Worm (Caenorhabditis elegans) whole organism, late embryonic: ENCODE measurements around the gene F28B1.9.

Source experiments
- K02D7.2 ChIP-seq: sonication (generic microtip); optimal IDR thresholded peaks from 2 replicates; lab custom pipeline; 2017; ENCODE audit warnings: mild to moderate bottlenecking, missing genetic modification characterization, missing compliant biosample characterization
- K09A11.1 ChIP-seq: sonication (generic microtip); optimal IDR thresholded peaks from 2 replicates; lab custom pipeline; 2017; ENCODE audit warnings: antibody characterized with exemption, mild to moderate bottlenecking, missing genetic modification characterization, missing compliant biosample characterization; ENCODE audit not compliant: insufficient read depth
- T23F11.4 ChIP-seq: fragments of 200-800 bp; sonication (Bioruptor generic); optimal IDR thresholded peaks from 2 replicates; lab custom pipeline; 2018; ENCODE audit warnings: mild to moderate bottlenecking, missing genetic modification characterization, missing compliant biosample characterization
- ceh-2 ChIP-seq: sonication (generic microtip); optimal IDR thresholded peaks from 2 replicates; lab custom pipeline; 2016; ENCODE audit warnings: missing genotype, missing genetic modification characterization, missing compliant biosample characterization
- ceh-24 ChIP-seq: sonication (generic microtip); optimal IDR thresholded peaks from 2 replicates; lab custom pipeline; 2016; ENCODE audit warnings: mild to moderate bottlenecking, missing genetic modification characterization, missing compliant biosample characterization
- ceh-34 ChIP-seq: sonication (generic microtip); optimal IDR thresholded peaks from 2 replicates; lab custom pipeline; 2016; ENCODE audit warnings: mild to moderate bottlenecking, missing genetic modification characterization, missing compliant biosample characterization
- ceh-45 ChIP-seq: fragments of 200-800 bp; sonication (Bioruptor generic); IDR thresholded peaks from 2 replicates; pipeline ENCODE4 v1.3.6; 2022; ENCODE audit warnings: missing genetic modification reagents, missing genetic modification characterization, missing compliant biosample characterization
- ceh-6 ChIP-seq: fragments of 200-800 bp; sonication (Bioruptor generic); optimal IDR thresholded peaks from 2 replicates; lab custom pipeline; 2018; ENCODE audit warnings: mild to moderate bottlenecking, missing genetic modification characterization, missing compliant biosample characterization
- dmd-4 ChIP-seq: sonication (generic microtip); optimal IDR thresholded peaks from 2 replicates; lab custom pipeline; 2016; ENCODE audit warnings: borderline replicate concordance, missing genetic modification characterization, missing compliant biosample characterization
- elt-2 ChIP-seq: sonication (generic microtip); optimal IDR thresholded peaks from 2 replicates; lab custom pipeline; 2016; ENCODE audit warnings: missing genetic modification reagents, missing genetic modification characterization, missing compliant biosample characterization
- elt-4 ChIP-seq: sonication (generic microtip); optimal IDR thresholded peaks from 2 replicates; lab custom pipeline; 2016; ENCODE audit warnings: missing genetic modification characterization, missing compliant biosample characterization
- ets-4 ChIP-seq: sonication (generic microtip); optimal IDR thresholded peaks from 2 replicates; lab custom pipeline; 2016; ENCODE audit warnings: missing genetic modification characterization, missing compliant biosample characterization
- eyg-1 ChIP-seq: sonication (generic microtip); optimal IDR thresholded peaks from 2 replicates; lab custom pipeline; 2016; ENCODE audit warnings: missing genotype, missing genetic modification characterization, missing compliant biosample characterization
- hlh-13 ChIP-seq: fragments of 200-800 bp; sonication (Bioruptor generic); optimal IDR thresholded peaks from 2 replicates; lab custom pipeline; 2018; ENCODE audit warnings: mild to moderate bottlenecking, missing genetic modification characterization, missing compliant biosample characterization
- hlh-6 ChIP-seq: sonication (generic microtip); optimal IDR thresholded peaks from 2 replicates; lab custom pipeline; 2016; ENCODE audit warnings: missing genotype, missing genetic modification characterization, missing compliant biosample characterization
- lin-11 ChIP-seq: fragments of 200-800 bp; sonication (Bioruptor generic); optimal IDR thresholded peaks from 2 replicates; lab custom pipeline; 2018; ENCODE audit warnings: mild to moderate bottlenecking, missing genetic modification characterization, missing compliant biosample characterization
- mec-3 ChIP-seq: sonication (generic microtip); optimal IDR thresholded peaks from 2 replicates; lab custom pipeline; 2016; ENCODE audit warnings: borderline replicate concordance, missing genetic modification characterization, missing compliant biosample characterization
- nhr-232 ChIP-seq: sonication (generic microtip); optimal IDR thresholded peaks from 2 replicates; lab custom pipeline; 2016; ENCODE audit warnings: missing genetic modification characterization, missing compliant biosample characterization
- pag-3 ChIP-seq: sonication (generic microtip); optimal IDR thresholded peaks from 2 replicates; lab custom pipeline; 2016; ENCODE audit warnings: missing compliant biosample characterization, missing genetic modification characterization, borderline replicate concordance
- pha-4 ChIP-seq: fragments of 150-350 bp; optimal IDR thresholded peaks from 2 replicates; lab custom pipeline; 2018; ENCODE audit warnings: missing biosample characterization, missing genetic modification reagents, missing genetic modification characterization
- pqm-1 ChIP-seq: sonication (generic microtip); optimal IDR thresholded peaks from 2 replicates; lab custom pipeline; 2016; ENCODE audit warnings: missing genetic modification characterization, missing compliant biosample characterization
- pros-1 ChIP-seq: fragments of 150-350 bp; optimal IDR thresholded peaks from 2 replicates; lab custom pipeline; 2014; ENCODE audit warnings: missing biosample characterization, missing genetic modification reagents, missing genetic modification characterization
- rnt-1 ChIP-seq: sonication (generic microtip); optimal IDR thresholded peaks from 2 replicates; lab custom pipeline; 2016; ENCODE audit warnings: missing genetic modification characterization, missing compliant biosample characterization
- sdc-2 ChIP-seq: sonication (generic microtip); optimal IDR thresholded peaks from 2 replicates; lab custom pipeline; 2016; ENCODE audit warnings: missing genotype, missing genetic modification characterization, missing compliant biosample characterization
- sox-4 ChIP-seq: sonication (generic microtip); optimal IDR thresholded peaks from 2 replicates; lab custom pipeline; 2017; ENCODE audit warnings: mild to moderate bottlenecking, missing genetic modification characterization, inconsistent platforms, missing compliant biosample characterization
- tbx-2 ChIP-seq: sonication (generic microtip); optimal IDR thresholded peaks from 2 replicates; lab custom pipeline; 2016; ENCODE audit warnings: missing genetic modification characterization, missing compliant biosample characterization
- ttx-3 ChIP-seq: sonication (generic microtip); optimal IDR thresholded peaks from 2 replicates; lab custom pipeline; 2016; ENCODE audit warnings: missing genetic modification reagents, missing genetic modification characterization, missing compliant biosample characterization
- unc-42 ChIP-seq: sonication (generic microtip); optimal IDR thresholded peaks from 2 replicates; lab custom pipeline; 2016; ENCODE audit warnings: missing genotype, missing genetic modification characterization, missing compliant biosample characterization

F28B1.9 gene

DNA sequence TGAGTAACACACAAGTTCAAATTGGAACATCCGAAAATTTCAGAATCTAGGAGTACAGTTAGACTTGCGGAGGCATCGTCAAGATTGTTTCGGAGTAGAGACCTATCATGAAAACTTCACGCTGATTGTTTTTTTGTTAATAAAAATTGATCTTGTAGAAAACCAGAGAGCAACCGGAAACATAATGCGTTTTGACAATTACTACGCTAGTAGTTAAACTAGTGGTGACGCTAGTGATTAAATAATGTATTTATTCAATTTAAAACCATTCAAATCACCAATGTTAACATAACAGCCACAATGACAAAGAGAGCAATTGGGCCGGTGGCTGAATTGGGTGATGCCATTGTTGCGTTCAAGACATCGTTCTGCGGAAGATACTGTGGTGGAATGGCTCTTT is 42.0 kb upstream of the F28B1.9 start, which contains the start of gene F49H6.17:
TSS of gene F49H6.17 (plus strand) at position 301 of the 400 bp plus-strand sequence.
- no peak for TF ChIP-seq rnt-1 (tag; lab: Kevin White, UChicago)
- no peak for TF ChIP-seq ets-4 (tag; lab: Kevin White, UChicago)
- TF ChIP-seq sdc-2 (tag; lab: Kevin White, UChicago), result no peak
- TF ChIP-seq hlh-6 (tag; lab: Kevin White, UChicago), result no peak
- TF ChIP-seq ceh-6, result no peak
- no peak for TF ChIP-seq elt-2
- TF ChIP-seq ttx-3 (tag; lab: Kevin White, UChicago), result no peak
- TF ChIP-seq unc-42, result no peak
- no peak for TF ChIP-seq K02D7.2 (tag; lab: Kevin White, UChicago)
- TF ChIP-seq tbx-2 (tag; lab: Kevin White, UChicago), result no peak
- TF ChIP-seq pha-4 (tag; lab: Kevin White, UChicago), result no peak
- no peak for TF ChIP-seq T23F11.4
- TF ChIP-seq dmd-4 (tag; lab: Kevin White, UChicago), result no peak
- TF ChIP-seq ceh-45, result no peak

DNA sequence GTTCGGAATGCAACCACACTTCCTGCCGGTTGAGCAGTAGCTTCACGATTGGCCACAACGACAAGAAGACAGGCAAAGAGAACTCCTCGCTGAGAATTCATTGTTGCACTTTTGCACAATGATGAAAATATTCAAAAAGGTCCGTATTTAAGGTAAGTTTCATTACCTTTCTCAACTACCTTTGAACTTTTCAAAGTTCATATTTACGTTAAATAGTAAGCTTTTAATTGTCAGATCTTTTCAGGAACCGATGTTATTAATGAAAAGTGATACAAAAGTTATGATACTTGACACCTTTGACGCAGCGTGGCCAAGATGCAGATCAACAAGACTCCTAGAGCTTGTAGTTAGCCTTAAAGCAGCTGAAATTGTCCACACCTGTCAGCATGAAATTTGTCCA is 40.3 kb upstream of the F28B1.9 start, which contains the start of gene F49H6.12:
TSS of gene F49H6.12 (minus strand) at position 101 of the 400 bp plus-strand sequence.
- TF ChIP-seq K09A11.1 (no peak), eyg-1 (tag; lab: Kevin White, UChicago) (no peak), mec-3 (tag; lab: Kevin White, UChicago) (no peak), ceh-24 (tag; lab: Kevin White, UChicago) (no peak)

DNA sequence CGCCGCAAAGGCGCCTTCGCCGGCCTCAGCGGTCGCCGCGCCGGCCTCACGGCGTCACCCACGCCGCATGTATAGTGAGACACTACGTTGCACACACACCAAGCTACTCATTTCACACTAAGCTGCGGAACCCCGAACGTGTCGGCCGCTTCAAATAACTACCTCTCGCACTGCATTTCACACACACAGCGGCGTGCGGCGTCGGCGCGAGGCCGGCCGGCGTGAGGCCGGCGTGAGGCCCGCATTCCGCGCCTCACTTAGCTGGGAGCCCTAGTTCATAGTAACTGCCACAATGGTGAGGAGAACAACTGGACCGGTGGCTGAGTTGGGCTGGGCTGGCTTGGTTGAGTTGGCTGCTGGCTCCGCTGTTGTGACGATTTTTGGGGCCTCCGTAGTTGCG is 39.6 kb upstream of the F28B1.9 start:
- peak; percentile 66 for TF ChIP-seq pag-3 (tag; lab: Kevin White, UChicago)

DNA sequence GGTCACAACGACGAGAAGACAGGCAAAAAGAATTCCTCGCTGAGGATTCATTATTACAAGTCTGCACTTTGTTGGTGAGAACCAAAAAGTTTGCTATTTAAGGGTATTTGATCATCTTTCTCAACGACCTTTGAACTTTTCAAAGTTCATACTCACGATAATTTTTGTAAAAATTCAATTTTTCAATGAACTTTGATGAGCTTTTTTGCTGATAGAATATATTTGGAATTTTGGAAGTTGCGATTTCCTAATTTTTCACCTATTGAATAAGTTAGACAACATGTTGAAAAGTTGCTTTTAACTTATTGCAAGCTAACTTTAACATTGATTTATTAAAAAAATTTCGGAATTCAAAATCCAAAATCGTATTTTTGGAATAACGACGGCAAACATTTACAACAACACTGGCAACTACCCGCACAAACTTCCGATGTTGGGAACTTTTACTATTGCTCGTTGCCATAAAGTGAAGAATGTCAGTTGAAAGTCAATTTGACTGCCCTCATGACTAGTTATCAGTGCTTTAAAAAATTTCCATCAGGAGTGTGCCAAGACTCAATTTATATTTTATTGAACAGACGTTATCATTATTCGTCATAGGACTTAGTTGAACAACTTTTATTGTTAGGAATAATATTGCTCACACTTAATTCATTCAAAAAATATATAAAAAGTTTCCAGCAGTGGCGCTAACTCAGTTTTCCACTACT is 38.9 kb upstream of the F28B1.9 start, which contains the start of the genes F49H6.8 and F49H6.5:
TSS of gene F49H6.8 (minus strand) at position 51 of the 710 bp plus-strand sequence.
TSS of gene F49H6.5 (plus strand) at position 629 of the 710 bp plus-strand sequence.
- TF ChIP-seq ets-4 (tag; lab: Kevin White, UChicago) (no peak), hlh-13 (GFP tag; lab: Kevin White, UChicago) (no peak), ceh-24 (tag; lab: Kevin White, UChicago) (no peak), eyg-1 (tag; lab: Kevin White, UChicago) (no peak), nhr-232 (tag; lab: Kevin White, UChicago) (no peak), rnt-1 (tag; lab: Kevin White, UChicago) (no peak), T23F11.4 (no peak), dmd-4 (tag; lab: Kevin White, UChicago) (no peak), ceh-2 (tag; lab: Kevin White, UChicago) (no peak), K02D7.2 (tag; lab: Kevin White, UChicago) (no peak)

DNA sequence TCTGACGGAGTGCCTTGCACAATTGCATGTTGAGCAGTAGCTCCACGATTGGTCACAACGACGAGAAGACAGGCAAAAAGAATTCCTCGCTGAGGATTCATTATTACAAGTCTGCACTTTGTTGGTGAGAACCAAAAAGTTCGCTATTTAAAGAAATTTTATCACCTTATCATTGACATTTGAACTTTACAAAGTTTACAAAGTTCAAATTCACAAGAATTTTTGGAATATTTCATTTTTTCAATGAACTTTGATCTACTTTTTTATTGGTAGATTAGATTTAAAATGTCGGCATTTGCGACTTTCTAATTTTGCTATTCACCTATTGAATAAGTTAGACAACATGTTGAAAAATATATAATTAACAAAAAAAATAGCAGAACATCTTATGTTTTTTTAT is 35.4 kb upstream of the F28B1.9 start, which contains the start of gene F49H6.15:
TSS of gene F49H6.15 (minus strand) at position 101 of the 400 bp plus-strand sequence.
- no peak for TF ChIP-seq pqm-1
- no peak for TF ChIP-seq eyg-1 (tag; lab: Kevin White, UChicago)
- no peak for TF ChIP-seq pha-4 (tag; lab: Kevin White, UChicago)
- TF ChIP-seq ceh-6, result no peak

DNA sequence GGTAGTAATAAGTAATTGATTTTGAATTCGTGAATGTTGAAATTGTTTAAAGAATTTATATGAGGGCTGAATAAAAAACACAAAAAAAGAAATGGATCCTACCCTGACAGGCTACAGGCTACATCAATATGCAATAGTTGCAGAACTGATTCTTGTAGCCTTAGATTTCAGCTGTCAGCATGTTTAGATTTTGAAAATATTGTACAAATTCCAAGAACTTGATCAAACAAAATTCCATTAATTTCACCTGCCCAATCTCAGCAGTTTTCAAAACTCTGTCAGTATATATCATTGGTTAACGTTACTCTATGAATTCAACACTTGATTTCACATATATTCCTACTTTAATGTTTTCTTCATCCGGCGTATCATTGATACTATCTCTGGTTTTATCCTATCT is 31.3 kb upstream of the F28B1.9 start:
- TF ChIP-seq elt-4 (tag; lab: Kevin White, UChicago), result no peak
- no peak for TF ChIP-seq ceh-34 (tag; lab: Kevin White, UChicago)
- no peak for TF ChIP-seq ttx-3 (tag; lab: Kevin White, UChicago)
- TF ChIP-seq lin-11 (tag; lab: Kevin White, UChicago), result no peak
- no peak for TF ChIP-seq pqm-1
- no peak for TF ChIP-seq pros-1 (tag; lab: Kevin White, UChicago)
- TF ChIP-seq rnt-1 (tag; lab: Kevin White, UChicago), result no peak
- TF ChIP-seq sox-4 (tag; lab: Kevin White, UChicago), result no peak
